Fruit fly (Drosophila melanogaster): ENCODE measurements around the gene MED10.

Gene MED10

dm6 chr3L:16211156-16211935, 20.5 kb upstream of the MED10 start (continued):
- TF ChIP-seq Doc3 (GFP tag; IDR thresholded peaks at IDR 0.05; ENCODE audit: partially characterized antibody) (no peak), scrt (GFP tag; optimal IDR thresholded peaks at IDR 0.05) (no peak), tgo (GFP tag; IDR thresholded peaks at IDR 0.05) (no peak), CG30403 (GFP tag; optimal IDR thresholded peaks at IDR 0.05) (peak; percentile 34), CG9876 (GFP tag; optimal IDR thresholded peaks at IDR 0.05) (no peak), sr (GFP tag; IDR thresholded peaks at IDR 0.05) (peak; percentile 34; the same call in 2 of the 3 replicates), Drgx (GFP tag; IDR thresholded peaks at IDR 0.05) (peak; percentile 54), Rfx (GFP tag; IDR thresholded peaks at IDR 0.05) (no peak), CG8290 (GFP tag; optimal IDR thresholded peaks at IDR 0.05) (no peak), CG8290 (tag; optimal IDR thresholded peaks at IDR 0.05) (peak in 1 of 2 experiments; percentile 40), CG8478 (optimal IDR thresholded peaks at IDR 0.05) (peak; percentile 51), CG43689 (GFP tag; IDR thresholded peaks at IDR 0.05) (no peak), dmrt99B (tag; optimal IDR thresholded peaks at IDR 0.05) (peak; percentile 61), CG2678 (tag; optimal IDR thresholded peaks at IDR 0.05) (no peak), CG4424 (GFP tag; optimal IDR thresholded peaks at IDR 0.05) (peak; percentile 20), mld (GFP tag; IDR thresholded peaks at IDR 0.05; ENCODE audit: partially characterized antibody) (no peak), nerfin-1 (tag; optimal IDR thresholded peaks at IDR 0.05) (no peak), Sox100B (GFP tag; optimal IDR thresholded peaks at IDR 0.05) (peak; percentile 25), CG31441 (GFP tag; IDR thresholded peaks at IDR 0.05) (peak; percentile 25; the same call in 1 of the 2 replicates), CG8388 (GFP tag; optimal IDR thresholded peaks at IDR 0.05) (peak; percentile 24), hth (optimal IDR thresholded peaks at IDR 0.05) (no peak), pnt (GFP tag; optimal IDR thresholded peaks at IDR 0.05) (no peak), slp2 (GFP tag; optimal IDR thresholded peaks at IDR 0.05) (no peak), CG6689 (GFP tag; IDR thresholded peaks at IDR 0.05) (peak; percentile 10; the same call in 1 of the 2 replicates), Taf1 (GFP tag; IDR thresholded peaks at IDR 0.05) (no peak), CG9437 (GFP tag; optimal IDR thresholded peaks at IDR 0.05) (peak; percentile 11), bigmax (GFP tag; optimal IDR thresholded peaks at IDR 0.05) (no peak), Deaf1 (tag; optimal IDR thresholded peaks at IDR 0.05) (peak; percentile 10), CG14667 (GFP tag; IDR thresholded peaks at IDR 0.05) (no peak), sqz (GFP tag; optimal IDR thresholded peaks at IDR 0.05) (no peak), CG12391 (tag; optimal IDR thresholded peaks at IDR 0.05) (peak; percentile 22), phol (tag; optimal IDR thresholded peaks at IDR 0.05) (peak; percentile 46), CG4707 (GFP tag; optimal IDR thresholded peaks at IDR 0.05) (no peak), HmgD (GFP tag; optimal IDR thresholded peaks at IDR 0.05) (no peak), shn (GFP tag; optimal IDR thresholded peaks at IDR 0.05) (peak; percentile 12), CG8281 (tag; optimal IDR thresholded peaks at IDR 0.05) (no peak), CG6272 (GFP tag; IDR thresholded peaks at IDR 0.05) (no peak), CG17568 (GFP tag; optimal IDR thresholded peaks at IDR 0.05) (no peak), lbe (GFP tag; optimal IDR thresholded peaks at IDR 0.05) (no peak), tna (GFP tag; IDR thresholded peaks at IDR 0.05; ENCODE audit: partially characterized antibody) (no peak), CG6175 (GFP tag; IDR thresholded peaks at IDR 0.05) (peak; percentile 37; the same call in 1 of the 3 replicates), tup (GFP tag; optimal IDR thresholded peaks at IDR 0.05) (no peak), CG2712 (tag; optimal IDR thresholded peaks at IDR 0.05) (peak; percentile 2), Blimp-1 (GFP tag; optimal IDR thresholded peaks at IDR 0.05) (peak; percentile 15), CG7357 (GFP tag; IDR thresholded peaks at IDR 0.05) (0 out of 3 replicates have a peak, but pooled peaks have one; percentile 35), CG18262 (tag; optimal IDR thresholded peaks at IDR 0.05) (peak; percentile 39), CG4360 (GFP tag; IDR thresholded peaks at IDR 0.05) (no peak), CG31365 (tag; optimal IDR thresholded peaks at IDR 0.05) (no peak), disco-r (GFP tag; optimal IDR thresholded peaks at IDR 0.05) (no peak), CG12104 (GFP tag; optimal IDR thresholded peaks at IDR 0.05) (no peak)

Measured in whole organism, embryonic.